Fruit fly (Drosophila melanogaster) whole organism, embryonic: ENCODE data around the gene Sfxn2.
A peak's percentile ranks its signal among the peaks of the same experiment; 100 is the strongest.

Source experiments
- B-H2 ChIP-seq: fragments of 200-800 bp; sonication (Bioruptor generic); optimal IDR thresholded peaks from 2 replicates; lab custom pipeline; 2018; ENCODE audit warnings: missing biosample characterization, mild to moderate bottlenecking, missing genetic modification characterization
- CG10979 ChIP-seq: fragments of 200-800 bp; sonication (Bioruptor generic); optimal IDR thresholded peaks from 2 replicates; lab custom pipeline; 2018; ENCODE audit warnings: missing biosample characterization, mild to moderate bottlenecking, missing genetic modification characterization, moderate library complexity
- CG11456 ChIP-seq: fragments of 200-800 bp; sonication (Bioruptor generic); IDR thresholded peaks from 3 replicates; pipeline ENCODE4 v1.3.6; 2022; ENCODE audit warnings: missing biosample characterization, missing genetic modification characterization
- CG1233 ChIP-seq: fragments of 200-800 bp; sonication (Bioruptor generic); optimal IDR thresholded peaks from 4 replicates; lab custom pipeline; 2018; ENCODE audit warnings: missing biosample characterization, mild to moderate bottlenecking, missing genetic modification characterization
- CG12744 ChIP-seq: fragments of 200-800 bp; sonication (Bioruptor generic); optimal IDR thresholded peaks from 2 replicates; lab custom pipeline; 2016; ENCODE audit warnings: missing biosample characterization, missing genetic modification characterization
- CG13424 ChIP-seq: fragments of 200-800 bp; sonication (Bioruptor generic); optimal IDR thresholded peaks from 2 replicates; lab custom pipeline; 2019; ENCODE audit warnings: missing biosample characterization, mild to moderate bottlenecking, missing genetic modification characterization, moderate library complexity
- CG14667 ChIP-seq: fragments of 200-800 bp; sonication (Bioruptor generic); IDR thresholded peaks from 2 replicates; pipeline ENCODE4 v1.3.6; 2022; ENCODE audit warnings: missing biosample characterization, missing genetic modification characterization
- CG15073 ChIP-seq: fragments of 200-800 bp; sonication (Bioruptor generic); optimal IDR thresholded peaks from 2 replicates; lab custom pipeline; 2016; ENCODE audit warnings: missing biosample characterization, missing genetic modification characterization
- CG17361 ChIP-seq: fragments of 200-800 bp; sonication (Bioruptor generic); IDR thresholded peaks from 3 replicates; pipeline ENCODE4 v1.3.6; 2022; ENCODE audit warnings: missing biosample characterization, missing genetic modification characterization
- CG3407 ChIP-seq: fragments of 200-800 bp; sonication (Bioruptor generic); optimal IDR thresholded peaks from 2 replicates; lab custom pipeline; 2018; ENCODE audit warnings: missing biosample characterization, mild to moderate bottlenecking, missing genetic modification characterization
- CG42726 ChIP-seq: fragments of 200-800 bp; sonication (Bioruptor generic); IDR thresholded peaks from 2 replicates; pipeline ENCODE4 v1.3.6; 2022; ENCODE audit warnings: missing biosample characterization, missing genetic modification characterization; ENCODE audit not compliant: partially characterized antibody
- CG5245 ChIP-seq: fragments of 200-800 bp; sonication (Bioruptor generic); optimal IDR thresholded peaks from 3 replicates; lab custom pipeline; 2016; ENCODE audit warnings: missing biosample characterization, missing genetic modification characterization
- CG7839 ChIP-seq: fragments of 200-800 bp; sonication (Bioruptor generic); optimal IDR thresholded peaks from 3 replicates; lab custom pipeline; 2018; ENCODE audit warnings: missing biosample characterization, mild to moderate bottlenecking, missing genetic modification characterization, moderate library complexity
- CG8089 ChIP-seq: fragments of 200-800 bp; sonication (Bioruptor generic); optimal IDR thresholded peaks from 3 replicates; lab custom pipeline; 2016; ENCODE audit warnings: missing biosample characterization, missing genetic modification characterization
- CG8944 ChIP-seq: fragments of 200-800 bp; sonication (Bioruptor generic); optimal IDR thresholded peaks from 3 replicates; lab custom pipeline; 2016; ENCODE audit warnings: missing biosample characterization, missing genetic modification characterization
- CG9437 ChIP-seq: fragments of 200-800 bp; sonication (Bioruptor generic); optimal IDR thresholded peaks from 2 replicates; lab custom pipeline; 2018; ENCODE audit warnings: missing biosample characterization, mild to moderate bottlenecking, missing genetic modification characterization
- CG9797 ChIP-seq: fragments of 200-800 bp; sonication (Bioruptor generic); optimal IDR thresholded peaks from 3 replicates; lab custom pipeline; 2018; ENCODE audit warnings: missing biosample characterization, mild to moderate bottlenecking, missing genetic modification characterization
- Dfd ChIP-seq, 2 experiments: fragments of >200 bp; optimal IDR thresholded peaks; 2 replicates each; lab custom pipeline; 2017; ENCODE audit warnings: missing biosample characterization in 2 of 2, missing genetic modification characterization in 2 of 2
- E2f1 ChIP-seq: fragments of 200-800 bp; sonication (Bioruptor generic); IDR thresholded peaks from 2 replicates; pipeline ENCODE4 v1.3.6; 2022; ENCODE audit warnings: missing biosample characterization, missing genetic modification characterization
- Hmx ChIP-seq: fragments of 200-800 bp; sonication (Bioruptor generic); optimal IDR thresholded peaks from 2 replicates; lab custom pipeline; 2016; ENCODE audit warnings: missing biosample characterization, missing genetic modification characterization
- Kr ChIP-seq: fragments of 200-800 bp; sonication (Bioruptor generic); optimal IDR thresholded peaks from 2 replicates; lab custom pipeline; 2017; ENCODE audit warnings: missing biosample characterization, mild to moderate bottlenecking, missing genetic modification characterization
- Meics ChIP-seq: fragments of 200-800 bp; sonication (Bioruptor generic); optimal IDR thresholded peaks from 2 replicates; lab custom pipeline; 2017; ENCODE audit warnings: missing biosample characterization, mild to moderate bottlenecking, missing genetic modification characterization
- Myb ChIP-seq: fragments of 200-800 bp; sonication (Bioruptor generic); optimal IDR thresholded peaks from 2 replicates; lab custom pipeline; 2016; ENCODE audit warnings: missing biosample characterization, missing genetic modification characterization
- NK7.1 ChIP-seq: fragments of 200-800 bp; sonication (Bioruptor generic); optimal IDR thresholded peaks from 3 replicates; lab custom pipeline; 2016; ENCODE audit warnings: missing biosample characterization, missing genetic modification characterization
- Nf-YA ChIP-seq: fragments of 200-800 bp; sonication (Bioruptor generic); IDR thresholded peaks from 2 replicates; pipeline ENCODE4 v1.3.6; 2022; ENCODE audit warnings: missing biosample characterization, missing genetic modification characterization
- Oli ChIP-seq: fragments of 200-800 bp; sonication (Bioruptor generic); optimal IDR thresholded peaks from 2 replicates; lab custom pipeline; 2018; ENCODE audit warnings: missing biosample characterization, mild to moderate bottlenecking, missing genetic modification characterization, moderate library complexity
- Sry-δ ChIP-seq: fragments of 200-800 bp; sonication (Bioruptor generic); optimal IDR thresholded peaks from 2 replicates; lab custom pipeline; 2016; ENCODE audit warnings: missing biosample characterization, missing genetic modification characterization
- TFAM ChIP-seq: fragments of 200-800 bp; sonication (Bioruptor generic); optimal IDR thresholded peaks from 2 replicates; lab custom pipeline; 2017; ENCODE audit warnings: missing biosample characterization, missing genetic modification characterization, inconsistent platforms
- abd-A ChIP-seq: fragments of 200-800 bp; sonication (Bioruptor generic); optimal IDR thresholded peaks from 3 replicates; lab custom pipeline; 2019; ENCODE audit warnings: missing biosample characterization, mild to moderate bottlenecking, missing genetic modification characterization, moderate library complexity
- amos ChIP-seq: fragments of 200-800 bp; sonication (Bioruptor generic); IDR thresholded peaks from 2 replicates; pipeline ENCODE4 v1.3.6; 2022; ENCODE audit warnings: missing biosample characterization, missing genetic modification characterization; ENCODE audit not compliant: partially characterized antibody
- ap ChIP-seq: fragments of 200-800 bp; sonication (Bioruptor generic); IDR thresholded peaks from 2 replicates; pipeline ENCODE4 v1.3.6; 2022; ENCODE audit warnings: missing biosample characterization, missing genetic modification characterization
- br ChIP-seq: fragments of >200 bp; optimal IDR thresholded peaks from 2 replicates; lab custom pipeline; 2017
- btn ChIP-seq: fragments of 200-800 bp; sonication (Bioruptor generic); optimal IDR thresholded peaks from 2 replicates; lab custom pipeline; 2016; ENCODE audit warnings: missing biosample characterization, missing genetic modification characterization
- cad ChIP-seq: fragments of >200 bp; optimal IDR thresholded peaks from 2 replicates; lab custom pipeline; 2017; ENCODE audit warnings: missing biosample characterization, missing genetic modification characterization
- cas ChIP-seq: fragments of 200-800 bp; sonication (Bioruptor generic); IDR thresholded peaks from 2 replicates; pipeline ENCODE4 v1.3.6; 2022; ENCODE audit warnings: missing biosample characterization, missing genetic modification characterization
- chm ChIP-seq: fragments of 200-800 bp; sonication (Bioruptor generic); IDR thresholded peaks from 2 replicates; pipeline ENCODE4 v1.3.6; 2022; ENCODE audit warnings: missing biosample characterization, missing genetic modification characterization
- chn ChIP-seq: fragments of 200-800 bp; sonication (Bioruptor generic); optimal IDR thresholded peaks from 2 replicates; lab custom pipeline; 2016; ENCODE audit warnings: missing biosample characterization, missing genetic modification characterization
- cwo ChIP-seq: fragments of 200-800 bp; sonication (Bioruptor generic); optimal IDR thresholded peaks from 3 replicates; lab custom pipeline; 2017; ENCODE audit warnings: missing biosample characterization, missing genetic modification characterization, mild to moderate bottlenecking, moderate library complexity, missing genetic modification reagents
- emc ChIP-seq: fragments of 200-800 bp; sonication (Bioruptor generic); optimal IDR thresholded peaks from 2 replicates; lab custom pipeline; 2016; ENCODE audit warnings: missing biosample characterization, missing genetic modification characterization
- ems ChIP-seq: fragments of 200-800 bp; sonication (Bioruptor generic); optimal IDR thresholded peaks from 3 replicates; lab custom pipeline; 2016; ENCODE audit warnings: missing biosample characterization, missing genetic modification characterization
- en ChIP-seq: fragments of 200-800 bp; sonication (Bioruptor generic); optimal IDR thresholded peaks from 2 replicates; lab custom pipeline; 2016; ENCODE audit warnings: missing biosample characterization, missing genetic modification characterization
- gcm ChIP-seq: fragments of 200-800 bp; sonication (Bioruptor generic); optimal IDR thresholded peaks from 2 replicates; lab custom pipeline; 2019; ENCODE audit warnings: missing biosample characterization, mild to moderate bottlenecking, missing genetic modification characterization, moderate library complexity
- gcm2 ChIP-seq: fragments of 200-800 bp; sonication (Bioruptor generic); optimal IDR thresholded peaks from 2 replicates; lab custom pipeline; 2016; ENCODE audit warnings: missing biosample characterization, missing genetic modification characterization
- maf-S ChIP-seq: fragments of 200-800 bp; sonication (Bioruptor generic); optimal IDR thresholded peaks from 2 replicates; lab custom pipeline; 2016; ENCODE audit warnings: missing biosample characterization, missing genetic modification characterization
- sc ChIP-seq, 3 experiments: fragments of >200 bp in 2 of 3; fragments of 200-800 bp in 1 of 3; sonication (Bioruptor generic) in 1 of 3; optimal IDR thresholded peaks; 2 replicates in 2 of 3; 3 replicates in 1 of 3; lab custom pipeline; 2017; ENCODE audit warnings: mild to moderate bottlenecking in 1 of 3, missing biosample characterization in 1 of 3, missing genetic modification characterization in 1 of 3, missing genetic modification reagents in 1 of 3
- sim ChIP-seq: fragments of 200-800 bp; sonication (Bioruptor generic); IDR thresholded peaks from 2 replicates; pipeline ENCODE4 v1.3.6; 2022; ENCODE audit warnings: missing biosample characterization, missing genetic modification characterization
- sima ChIP-seq: fragments of 200-800 bp; sonication (Bioruptor generic); optimal IDR thresholded peaks from 2 replicates; lab custom pipeline; 2016; ENCODE audit warnings: missing biosample characterization, missing genetic modification characterization
- slou ChIP-seq: fragments of 200-800 bp; sonication (Bioruptor generic); optimal IDR thresholded peaks from 3 replicates; lab custom pipeline; 2016; ENCODE audit warnings: missing biosample characterization, missing genetic modification characterization
- so ChIP-seq: fragments of 200-800 bp; sonication (Bioruptor generic); IDR thresholded peaks from 3 replicates; pipeline ENCODE4 v1.3.6; 2022; ENCODE audit warnings: missing biosample characterization, missing genetic modification characterization
- trem ChIP-seq: fragments of 200-800 bp; optimal IDR thresholded peaks from 3 replicates; lab custom pipeline; 2019; ENCODE audit warnings: missing biosample characterization, mild to moderate bottlenecking, missing genetic modification characterization, moderate library complexity

The Sfxn2 gene

dm6 chr3L:19086364-19087200 is 23.6 kb downstream of the Sfxn2 start, which contains the start of gene Mkp3 (continued):
- no peak for TF ChIP-seq Kr (GFP tag; lab: Kevin White, UChicago)
- TF ChIP-seq chn = no peak
- no peak for TF ChIP-seq btn
- peak; percentile 81 for TF ChIP-seq CG14667
- TF ChIP-seq cwo (GFP tag; lab: Kevin White, UChicago) = peak; percentile 90
- TF ChIP-seq Nf-YA (GFP tag; lab: Robert Waterston, UW) = peak; percentile 72
- peak; percentile 79 for TF ChIP-seq CG3407 (GFP tag; lab: Kevin White, UChicago)
- TF ChIP-seq NK7.1 (GFP tag; lab: Kevin White, UChicago) = no peak
- peak; percentile 94 for TF ChIP-seq so (GFP tag; lab: Robert Waterston, UW)
- TF ChIP-seq CG10979 (tag; lab: Kevin White, UChicago) = peak; percentile 86
- TF ChIP-seq E2f1 (GFP tag; lab: Robert Waterston, UW) = peak; percentile 89
- TF ChIP-seq Myb (GFP tag; lab: Kevin White, UChicago) = peak; percentile 22
- TF ChIP-seq emc (GFP tag; lab: Kevin White, UChicago) = no peak
- TF ChIP-seq CG12744 (GFP tag; lab: Kevin White, UChicago) = no peak
- TF ChIP-seq Hmx (GFP tag; lab: Kevin White, UChicago) = no peak
- peak; percentile 48; the same call in 1 of the 2 replicates for TF ChIP-seq amos (GFP tag; lab: Robert Waterston, UW)
- peak; percentile 80 for TF ChIP-seq CG9437 (GFP tag; lab: Kevin White, UChicago)
- TF ChIP-seq gcm (GFP tag; lab: Kevin White, UChicago) = peak; percentile 90
- peak; percentile 94 for TF ChIP-seq CG13424 (tag; lab: Kevin White, UChicago)
- no peak for TF ChIP-seq cad (GFP tag; lab: Kevin White, UChicago)
- TF ChIP-seq CG15073 (GFP tag; lab: Kevin White, UChicago) = no peak
- no peak for TF ChIP-seq sc (optimal IDR thresholded peaks at IDR 0.05; lab: Kevin White, UChicago)
- TF ChIP-seq sc (GFP tag; optimal IDR thresholded peaks at IDR 0.05; lab: Kevin White, UChicago) = peak; percentile 65
- TF ChIP-seq CG1233 (GFP tag; lab: Kevin White, UChicago) = peak; percentile 84
- TF ChIP-seq Oli = peak; percentile 90
- TF ChIP-seq CG17361 = peak; percentile 87; the same call in 2 of the 3 replicates
- 0 out of 2 replicates have a peak, but pooled peaks have one; percentile 52 for TF ChIP-seq sim (GFP tag; lab: Robert Waterston, UW)
- TF ChIP-seq CG5245 (GFP tag; lab: Kevin White, UChicago) = peak; percentile 44
- TF ChIP-seq CG8089 (GFP tag; lab: Kevin White, UChicago) = no peak
- no peak for TF ChIP-seq CG42726
- no peak for TF ChIP-seq TFAM
- no peak for TF ChIP-seq abd-A (tag; lab: Kevin White, UChicago)
- peak; percentile 88 for TF ChIP-seq CG11456 (GFP tag; lab: Robert Waterston, UW)
- TF ChIP-seq ap = peak; percentile 76
- TF ChIP-seq B-H2 (GFP tag; lab: Kevin White, UChicago) = peak; percentile 87
- no peak for TF ChIP-seq CG9797 (GFP tag; lab: Kevin White, UChicago)
- no peak for TF ChIP-seq Sry-δ (GFP tag; lab: Kevin White, UChicago)
- TF ChIP-seq ems = peak; percentile 5
- peak; percentile 79 for TF ChIP-seq trem
- no peak for TF ChIP-seq Dfd (GFP tag; optimal IDR thresholded peaks at IDR 0.05; lab: Kevin White, UChicago)
- TF ChIP-seq chm = peak; percentile 71
- TF ChIP-seq Meics = peak; percentile 96
- TF ChIP-seq cas (GFP tag; lab: Robert Waterston, UW) = peak; percentile 43; the same call in 1 of the 2 replicates
- TF ChIP-seq maf-S = no peak
- peak; percentile 43 for TF ChIP-seq slou
- no peak for TF ChIP-seq sima (GFP tag; lab: Kevin White, UChicago)
- TF ChIP-seq br (lab: Kevin White, UChicago) = no peak
- TF ChIP-seq CG8944 = no peak
- no peak for TF ChIP-seq en (GFP tag; lab: Kevin White, UChicago)
- TF ChIP-seq gcm2 (GFP tag; lab: Kevin White, UChicago) = peak; percentile 14
- peak; percentile 94 for TF ChIP-seq CG7839 (tag; lab: Kevin White, UChicago)
